Worm (Caenorhabditis elegans): ENCODE results near the gene twk-9.

Gene twk-9

ce11 chrIV:9667084-9667483 is 25.9 kb upstream of the twk-9 start:
- TF ChIP-seq ztf-29 (GFP tag; IDR thresholded peaks at IDR 0.05) (no peak), cog-1 (tag; optimal IDR thresholded peaks at IDR 0.05) (peak; percentile 17), klf-2 (GFP tag; conservative IDR thresholded peaks at IDR 0.05) (no peak)

DNA sequence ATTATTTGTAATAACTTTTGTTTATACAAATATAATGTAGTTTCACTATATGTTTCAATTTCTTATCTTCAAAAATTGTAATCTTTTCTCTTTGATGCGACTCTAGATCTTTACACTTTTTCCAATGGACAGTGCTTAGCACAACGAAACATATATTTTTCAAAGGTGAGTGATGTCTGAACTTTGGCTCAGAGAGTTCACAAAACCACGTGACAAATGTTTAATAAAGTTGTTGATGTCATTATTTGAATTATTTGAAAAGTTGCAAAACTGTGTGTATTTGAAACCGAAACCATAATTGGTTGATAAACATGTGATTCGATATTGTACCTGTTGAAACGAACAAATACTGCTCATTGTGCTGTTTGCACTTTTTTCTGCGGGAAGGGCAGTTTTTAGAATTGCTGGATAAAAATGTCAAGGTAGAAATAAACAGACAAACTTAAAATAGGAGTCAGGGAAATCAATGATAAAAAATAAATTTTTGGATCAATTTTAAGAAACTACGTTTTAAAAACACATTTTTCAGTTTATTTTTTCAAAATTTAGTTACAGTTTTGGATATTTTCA is 24.8 kb upstream of the twk-9 start:
- TF ChIP-seq flt-1 (GFP tag; IDR thresholded peaks at IDR 0.05): no peak
- TF ChIP-seq T22C8.4 (GFP tag; IDR thresholded peaks at IDR 0.05): no peak
- no peak for TF ChIP-seq ztf-23 (GFP tag; IDR thresholded peaks at IDR 0.05)

DNA sequence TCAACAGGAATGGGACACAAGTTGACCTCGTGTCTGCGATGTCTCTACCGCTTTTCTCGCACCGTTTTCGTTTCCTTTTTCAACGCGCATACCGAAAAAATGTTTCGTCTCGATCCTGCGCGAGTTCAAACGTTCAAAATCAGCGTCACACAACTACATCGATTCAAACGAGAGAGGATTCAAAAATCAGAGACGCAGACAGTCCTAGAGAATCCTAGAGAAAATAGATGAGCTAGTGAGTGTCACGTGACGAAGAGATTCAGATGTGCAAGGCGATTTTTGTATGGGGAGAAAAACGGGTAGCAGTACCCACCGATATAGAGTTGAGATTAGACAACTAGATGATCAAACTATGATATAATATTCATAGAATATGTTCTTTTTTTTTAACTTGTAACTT is 23.0 kb upstream of the twk-9 start:
- TF ChIP-seq flt-1 (GFP tag; IDR thresholded peaks at IDR 0.05) (no peak), ztf-29 (GFP tag; IDR thresholded peaks at IDR 0.05) (no peak), med-1 (GFP tag; optimal IDR thresholded peaks at IDR 0.05; ENCODE audit: insufficient read depth) (no peak), T22C8.4 (GFP tag; IDR thresholded peaks at IDR 0.05) (no peak), cog-1 (tag; optimal IDR thresholded peaks at IDR 0.05) (no peak), klf-2 (GFP tag; conservative IDR thresholded peaks at IDR 0.05) (no peak), tab-1 (GFP tag; IDR thresholded peaks at IDR 0.05) (no peak), ztf-23 (GFP tag; IDR thresholded peaks at IDR 0.05) (no peak), ref-1 (GFP tag; conservative IDR thresholded peaks at IDR 0.05) (no peak)

- TF ChIP-seq cog-1 (tag; optimal IDR thresholded peaks at IDR 0.05) (no peak), flt-1 (GFP tag; IDR thresholded peaks at IDR 0.05) (no peak), ztf-23 (GFP tag; IDR thresholded peaks at IDR 0.05) (no peak), med-1 (GFP tag; optimal IDR thresholded peaks at IDR 0.05; ENCODE audit: insufficient read depth) (no peak), T22C8.4 (GFP tag; IDR thresholded peaks at IDR 0.05) (no peak), tab-1 (GFP tag; IDR thresholded peaks at IDR 0.05) (no peak), ref-1 (GFP tag; conservative IDR thresholded peaks at IDR 0.05) (no peak), ztf-29 (GFP tag; IDR thresholded peaks at IDR 0.05) (no peak), klf-2 (GFP tag; conservative IDR thresholded peaks at IDR 0.05) (no peak)
Observed at ce11 chrIV:9671001-9671652, 21.8 kb upstream of the twk-9 start.

DNA sequence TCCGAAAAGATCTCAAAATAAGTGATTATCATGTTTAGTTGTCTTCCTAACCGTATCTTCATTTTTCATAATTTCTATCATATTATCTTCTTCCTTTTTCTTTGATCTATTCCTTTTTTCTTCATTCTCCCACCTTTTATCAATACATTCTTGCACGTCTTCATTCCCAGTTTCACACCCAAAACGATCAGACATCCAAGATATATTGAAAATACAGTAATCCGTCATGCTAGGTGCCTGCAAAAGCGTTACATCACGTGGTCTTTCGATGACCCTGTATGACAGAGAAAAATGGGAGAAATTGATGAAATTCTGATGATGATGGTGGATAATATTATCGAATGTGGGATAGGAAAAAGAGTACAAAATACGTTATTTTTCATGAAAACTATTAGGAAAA is 20.5 kb upstream of the twk-9 start:
- TF ChIP-seq med-1 (GFP tag; optimal IDR thresholded peaks at IDR 0.05; ENCODE audit: insufficient read depth): no peak
- TF ChIP-seq flt-1 (GFP tag; IDR thresholded peaks at IDR 0.05): no peak
- no peak for TF ChIP-seq tab-1 (GFP tag; IDR thresholded peaks at IDR 0.05)
- TF ChIP-seq cog-1 (tag; optimal IDR thresholded peaks at IDR 0.05): no peak
- no peak for TF ChIP-seq T22C8.4 (GFP tag; IDR thresholded peaks at IDR 0.05)

- TF ChIP-seq ref-1 (GFP tag; conservative IDR thresholded peaks at IDR 0.05): no peak
- TF ChIP-seq tab-1 (GFP tag; IDR thresholded peaks at IDR 0.05): no peak
- no peak for TF ChIP-seq cog-1 (tag; optimal IDR thresholded peaks at IDR 0.05)
- no peak for TF ChIP-seq flt-1 (GFP tag; IDR thresholded peaks at IDR 0.05)
- no peak for TF ChIP-seq klf-2 (GFP tag; conservative IDR thresholded peaks at IDR 0.05)
- TF ChIP-seq T22C8.4 (GFP tag; IDR thresholded peaks at IDR 0.05): no peak
- no peak for TF ChIP-seq ztf-29 (GFP tag; IDR thresholded peaks at IDR 0.05)
- no peak for TF ChIP-seq ztf-23 (GFP tag; IDR thresholded peaks at IDR 0.05)
- no peak for TF ChIP-seq med-1 (GFP tag; optimal IDR thresholded peaks at IDR 0.05; ENCODE audit: insufficient read depth)
Observed at ce11 chrIV:9673206-9673605, 19.8 kb upstream of the twk-9 start.

- no peak for TF ChIP-seq med-1 (GFP tag; optimal IDR thresholded peaks at IDR 0.05; ENCODE audit: insufficient read depth)
Observed at ce11 chrIV:9673683-9674336, 19.2 kb upstream of the twk-9 start.

DNA sequence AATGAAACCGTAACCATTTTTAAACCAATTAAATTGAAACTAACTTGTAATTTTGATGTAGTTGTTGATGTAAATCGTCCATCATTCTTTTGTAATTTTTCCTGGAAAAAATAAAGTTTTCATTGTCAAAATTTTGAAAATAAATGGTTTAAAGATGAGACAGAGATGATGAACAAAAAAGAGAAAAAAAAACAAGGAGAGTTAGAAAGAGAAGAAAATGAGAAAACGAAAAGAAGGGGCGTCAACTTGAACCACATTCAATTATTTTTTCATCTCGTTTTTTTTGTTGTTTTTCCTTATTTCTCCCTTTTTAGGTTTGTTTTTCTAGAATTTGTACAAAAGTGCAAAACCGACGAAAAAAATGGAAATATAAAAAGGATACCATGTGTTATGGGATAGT is 17.4 kb upstream of the twk-9 start, which contains the start of gene nhr-34:
TSS of gene nhr-34 (minus strand) at position 101 of the 400 bp plus-strand sequence.
- no peak for TF ChIP-seq cog-1 (tag; optimal IDR thresholded peaks at IDR 0.05)
- no peak for TF ChIP-seq T22C8.4 (GFP tag; IDR thresholded peaks at IDR 0.05)
- no peak for TF ChIP-seq ztf-29 (GFP tag; IDR thresholded peaks at IDR 0.05)
- TF ChIP-seq klf-2 (GFP tag; conservative IDR thresholded peaks at IDR 0.05): no peak
- TF ChIP-seq flt-1 (GFP tag; IDR thresholded peaks at IDR 0.05): no peak
- TF ChIP-seq med-1 (GFP tag; optimal IDR thresholded peaks at IDR 0.05; ENCODE audit: insufficient read depth): no peak
- TF ChIP-seq ztf-23 (GFP tag; IDR thresholded peaks at IDR 0.05): no peak
- no peak for TF ChIP-seq tab-1 (GFP tag; IDR thresholded peaks at IDR 0.05)
- no peak for TF ChIP-seq ref-1 (GFP tag; conservative IDR thresholded peaks at IDR 0.05)

DNA sequence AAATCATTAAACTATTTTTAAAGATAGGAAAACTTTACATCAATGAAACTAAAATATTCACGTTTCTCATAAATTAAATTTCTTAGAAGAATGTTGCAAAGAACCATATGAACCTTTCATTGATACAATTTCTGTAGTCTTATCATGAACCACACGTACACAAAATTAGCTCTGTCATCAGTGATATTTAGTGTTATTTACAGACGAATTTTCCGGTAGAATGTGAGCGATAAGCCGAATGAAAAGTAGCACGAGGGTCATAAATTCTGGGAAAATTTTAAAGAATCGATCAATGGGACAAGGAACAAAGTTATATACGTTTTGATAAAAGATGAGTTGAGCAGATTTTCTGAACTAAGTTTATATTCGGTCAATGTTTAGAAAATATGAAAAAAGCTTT is 16.4 kb upstream of the twk-9 start:
- TF ChIP-seq flt-1 (GFP tag; IDR thresholded peaks at IDR 0.05) (no peak), cog-1 (tag; optimal IDR thresholded peaks at IDR 0.05) (no peak), med-1 (GFP tag; optimal IDR thresholded peaks at IDR 0.05; ENCODE audit: insufficient read depth) (no peak), ztf-29 (GFP tag; IDR thresholded peaks at IDR 0.05) (no peak), ztf-23 (GFP tag; IDR thresholded peaks at IDR 0.05) (no peak)

ce11 chrIV:9677226-9677992 is 15.6 kb upstream of the twk-9 start:
- TF ChIP-seq ref-1 (GFP tag; conservative IDR thresholded peaks at IDR 0.05): no peak
- no peak for TF ChIP-seq ztf-23 (GFP tag; IDR thresholded peaks at IDR 0.05)
- TF ChIP-seq klf-2 (GFP tag; conservative IDR thresholded peaks at IDR 0.05): no peak

Data from whole organism, midembryonic.